Worm (Caenorhabditis elegans) whole organism, L3 larva: Measurements from ENCODE around the gene ZC15.10.
"Not testable (repeated sequence)": the region's sequence is repeated elsewhere in the genome, so short reads cannot be mapped to it uniquely, and the experiment has no call there.

ENCODE experiments used
- ZK546.5 ChIP-seq: sonication (generic microtip); optimal IDR thresholded peaks from 2 replicates; lab custom pipeline; 2017; ENCODE audit warnings: missing biosample characterization, missing genetic modification characterization
- aly-2 ChIP-seq: fragments of 150-350 bp; optimal IDR thresholded peaks from 2 replicates; lab custom pipeline; 2014; ENCODE audit warnings: missing biosample characterization, missing genetic modification characterization
- ceh-28 ChIP-seq: fragments of 150-350 bp; optimal IDR thresholded peaks from 2 replicates; lab custom pipeline; 2014; ENCODE audit warnings: missing biosample characterization, missing genetic modification reagents, missing genetic modification characterization
- ceh-82 ChIP-seq: fragments of 150-350 bp; optimal IDR thresholded peaks from 2 replicates; lab custom pipeline; 2014; ENCODE audit warnings: missing biosample characterization, missing genetic modification characterization
- daf-12 ChIP-seq: fragments of 150-350 bp; optimal IDR thresholded peaks from 2 replicates; lab custom pipeline; 2014; ENCODE audit warnings: missing biosample characterization, missing genetic modification reagents, missing genetic modification characterization
- egl-27 ChIP-seq: sonication (generic microtip); optimal IDR thresholded peaks from 4 replicates; lab custom pipeline; 2017; ENCODE audit warnings: missing biosample characterization, missing genetic modification reagents, missing genetic modification characterization
- egl-5 ChIP-seq: fragments of 150-350 bp; optimal IDR thresholded peaks from 2 replicates; lab custom pipeline; 2017; ENCODE audit warnings: missing biosample characterization, missing genetic modification reagents, missing genetic modification characterization, inconsistent platforms
- elt-2 ChIP-seq: sonication (generic microtip); optimal IDR thresholded peaks from 2 replicates; lab custom pipeline; 2016; ENCODE audit warnings: missing genetic modification reagents, mild to moderate bottlenecking, missing genetic modification characterization, missing compliant biosample characterization
- elt-3 ChIP-seq, 3 experiments: fragments of 150-350 bp in 1 of 3; sonication (generic microtip) in 2 of 3; optimal IDR thresholded peaks; 2 replicates in 2 of 3; 4 replicates in 1 of 3; lab custom pipeline; 2014 to 2017; ENCODE audit warnings: missing biosample characterization in 3 of 3, missing genetic modification characterization in 3 of 3
- eor-1 ChIP-seq, 2 experiments: fragments of 150-350 bp; optimal IDR thresholded peaks; 2 replicates each; lab custom pipeline; 2014 to 2018; ENCODE audit warnings: missing biosample characterization in 2 of 2, missing genetic modification characterization in 2 of 2
- fkh-2 ChIP-seq: fragments of 150-350 bp; optimal IDR thresholded peaks from 2 replicates; lab custom pipeline; 2014; ENCODE audit warnings: missing biosample characterization, missing genetic modification reagents, missing genetic modification characterization
- fos-1 ChIP-seq: fragments of 150-350 bp; optimal IDR thresholded peaks from 2 replicates; lab custom pipeline; 2014; ENCODE audit warnings: missing biosample characterization, missing genetic modification characterization
- hmg-11 ChIP-seq: sonication (generic microtip); optimal IDR thresholded peaks from 2 replicates; lab custom pipeline; 2016; ENCODE audit warnings: missing genetic modification characterization, missing compliant biosample characterization
- jun-1 ChIP-seq: fragments of 150-350 bp; optimal IDR thresholded peaks from 2 replicates; lab custom pipeline; 2014; ENCODE audit warnings: missing biosample characterization, missing genetic modification reagents, missing genetic modification characterization
- lin-15B ChIP-seq: fragments of 150-350 bp; optimal IDR thresholded peaks from 2 replicates; lab custom pipeline; 2014; ENCODE audit warnings: missing biosample characterization, missing genetic modification characterization
- mdl-1 ChIP-seq: fragments of 150-350 bp; optimal IDR thresholded peaks from 2 replicates; lab custom pipeline; 2014; ENCODE audit warnings: missing biosample characterization, missing genetic modification characterization
- mml-1 ChIP-seq: fragments of 150-350 bp; sonication (generic microtip); optimal IDR thresholded peaks from 3 replicates; lab custom pipeline; 2014; ENCODE audit warnings: missing biosample characterization, missing genetic modification characterization
- nfya-1 ChIP-seq: sonication (generic microtip); optimal IDR thresholded peaks from 2 replicates; lab custom pipeline; 2017; ENCODE audit warnings: missing genetic modification characterization, mild to moderate bottlenecking, missing compliant biosample characterization, antibody characterized with exemption, moderate library complexity; ENCODE audit not compliant: insufficient read depth
- nhr-11 ChIP-seq: fragments of 150-350 bp; optimal IDR thresholded peaks from 2 replicates; lab custom pipeline; 2014; ENCODE audit warnings: missing biosample characterization, missing genetic modification characterization
- nhr-23 ChIP-seq: fragments of 150-350 bp; optimal IDR thresholded peaks from 2 replicates; lab custom pipeline; 2014; ENCODE audit warnings: missing biosample characterization, missing genetic modification reagents, missing genetic modification characterization
- nhr-237 ChIP-seq: fragments of 150-350 bp; optimal IDR thresholded peaks from 2 replicates; lab custom pipeline; 2014; ENCODE audit warnings: missing biosample characterization, missing genetic modification characterization
- nhr-25 ChIP-seq: sonication (generic microtip); optimal IDR thresholded peaks from 2 replicates; lab custom pipeline; 2017; ENCODE audit warnings: missing biosample characterization, missing genetic modification characterization
- nhr-67 ChIP-seq: fragments of 150-350 bp; optimal IDR thresholded peaks from 2 replicates; lab custom pipeline; 2014; ENCODE audit warnings: missing biosample characterization, missing genetic modification characterization
- nhr-76 ChIP-seq: fragments of 150-350 bp; sonication (generic microtip); optimal IDR thresholded peaks from 5 replicates; lab custom pipeline; 2014; ENCODE audit warnings: missing biosample characterization, missing genetic modification characterization
- nhr-77 ChIP-seq: fragments of 150-350 bp; optimal IDR thresholded peaks from 2 replicates; lab custom pipeline; 2014; ENCODE audit warnings: missing biosample characterization, missing genetic modification characterization
- pha-4 ChIP-seq: fragments of 150-350 bp; optimal IDR thresholded peaks from 2 replicates; lab custom pipeline; 2014; ENCODE audit warnings: missing biosample characterization, missing genetic modification reagents, missing genetic modification characterization
- pqm-1 ChIP-seq: fragments of 150-350 bp; optimal IDR thresholded peaks from 2 replicates; lab custom pipeline; 2017; ENCODE audit warnings: missing biosample characterization, missing genetic modification characterization, inconsistent platforms
- skn-1 ChIP-seq: fragments of 150-350 bp; optimal IDR thresholded peaks from 2 replicates; lab custom pipeline; 2014; ENCODE audit warnings: missing biosample characterization, missing genetic modification characterization
- unc-62 ChIP-seq: fragments of 150-350 bp; sonication (generic microtip); optimal IDR thresholded peaks from 4 replicates; lab custom pipeline; 2014; ENCODE audit warnings: missing biosample characterization, missing genetic modification reagents, missing genetic modification characterization
- zag-1 ChIP-seq: fragments of 150-350 bp; optimal IDR thresholded peaks from 2 replicates; lab custom pipeline; 2014; ENCODE audit warnings: missing biosample characterization, missing genetic modification characterization
- ztf-11 ChIP-seq: fragments of 150-350 bp; optimal IDR thresholded peaks from 2 replicates; lab custom pipeline; 2014; ENCODE audit warnings: missing biosample characterization, missing genetic modification characterization

Gene ZC15.10

DNA sequence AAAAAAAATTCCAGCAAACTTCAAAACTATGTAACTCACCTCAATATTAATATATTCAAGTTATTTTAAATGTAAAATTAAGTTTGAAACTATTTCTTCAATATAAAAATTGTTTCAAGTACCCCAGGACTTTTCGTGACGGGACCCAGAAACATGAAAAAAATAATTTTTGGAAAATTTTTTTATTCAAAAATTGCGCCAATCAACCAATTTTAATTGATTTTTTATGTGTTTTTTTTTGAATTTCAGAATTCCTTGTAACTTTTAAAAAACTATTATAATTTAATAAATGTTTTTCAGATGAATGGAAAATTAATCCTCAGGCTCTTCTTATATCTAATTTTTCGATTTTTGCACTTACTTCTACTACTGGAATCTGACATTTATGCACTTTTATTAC is 12.9 kb upstream of the ZC15.10 start, which contains the start of gene ZC15.5:
ZC15.5 (plus strand) TSS at position 301 of the 400 bp plus-strand sequence.
- no peak for TF ChIP-seq unc-62

DNA sequence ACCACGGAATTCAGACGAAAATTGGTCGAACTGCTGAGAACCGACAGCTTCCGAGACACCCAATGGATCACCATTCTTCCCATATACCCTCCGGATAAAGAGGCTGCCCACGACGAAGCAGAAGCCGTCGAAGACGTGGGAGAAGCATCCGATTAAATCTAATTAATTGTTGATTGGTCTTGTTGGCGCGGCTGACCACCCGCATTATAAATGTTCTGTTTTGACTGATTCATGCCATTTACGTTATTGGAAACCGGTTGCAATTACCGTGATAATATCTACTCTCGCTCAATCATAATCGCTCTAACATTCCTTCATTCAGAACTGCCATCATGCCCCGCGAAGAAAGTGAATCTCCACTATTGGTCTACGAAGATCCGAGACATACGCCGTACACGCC is 7.2 kb upstream of the ZC15.10 start, which contains the start of gene ZC15.3:
ZC15.3 (plus strand) TSS at position 301 of the 400 bp plus-strand sequence.
- TF ChIP-seq elt-2, nhr-76, egl-5 (tag; lab: Kevin White, UChicago): not testable (repeated sequence)

DNA sequence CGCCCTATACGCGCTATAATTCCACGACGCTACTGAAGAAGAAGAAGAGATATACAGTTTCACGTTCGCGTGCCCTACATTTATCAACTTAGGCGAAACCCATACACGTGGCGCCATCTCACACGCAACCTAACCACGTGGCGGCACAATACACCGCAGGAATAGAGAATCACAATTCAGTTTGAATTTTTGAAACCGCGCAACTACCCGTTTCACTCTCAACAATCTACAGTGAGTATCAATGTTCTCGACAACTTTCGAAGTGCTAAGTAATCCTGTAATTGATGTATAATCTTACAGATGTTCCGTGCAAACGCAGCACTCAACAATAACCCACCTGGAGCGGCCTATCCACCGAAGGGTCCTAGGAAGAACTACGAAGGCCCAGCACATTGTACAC is 4.7 kb upstream of the ZC15.10 start, which contains the start of gene ZC15.1:
ZC15.1 (plus strand) TSS at position 301 of the 400 bp plus-strand sequence.
- TF ChIP-seq ceh-28 (tag; lab: Kevin White, UChicago) (no peak), fkh-2 (no peak), jun-1 (tag; lab: Kevin White, UChicago) (no peak), daf-12 (tag; lab: Kevin White, UChicago) (no peak), zag-1 (tag; lab: Kevin White, UChicago) (no peak), ceh-82 (tag; lab: Kevin White, UChicago) (no peak), nhr-237 (tag; lab: Kevin White, UChicago) (no peak), ZK546.5 (tag; lab: Kevin White, UChicago) (no peak), ztf-11 (tag; lab: Kevin White, UChicago) (no peak), nhr-67 (tag; lab: Kevin White, UChicago) (no peak), nhr-25 (tag; lab: Kevin White, UChicago) (no peak), pqm-1 (no peak), elt-2 (tag; lab: Kevin White, UChicago) (no peak), fos-1 (tag; lab: Kevin White, UChicago) (no peak), pha-4 (tag; lab: Kevin White, UChicago) (no peak), nhr-77 (tag; lab: Kevin White, UChicago) (no peak), egl-5 (tag; lab: Kevin White, UChicago) (no peak)

DNA sequence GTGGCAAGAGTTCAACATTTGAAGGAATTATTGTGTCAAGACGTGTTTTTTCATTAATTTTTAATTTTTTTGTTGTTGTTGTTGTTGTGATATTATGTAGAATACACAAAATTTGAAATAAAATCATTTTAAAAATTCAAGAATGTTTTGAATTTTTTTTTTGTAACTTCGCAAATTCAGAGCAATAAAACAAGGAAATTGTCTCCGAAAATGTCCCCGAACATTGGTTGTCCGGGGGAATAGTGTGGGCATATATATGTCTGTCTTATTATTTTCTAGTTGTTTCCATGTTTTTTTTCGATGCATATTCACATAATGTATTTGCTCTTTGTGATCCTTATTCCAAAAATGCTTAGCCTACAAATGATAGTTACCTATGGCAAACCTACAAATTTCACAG is 983 bp downstream of the ZC15.10 start, which contains the start of gene clec-262:
clec-262 (plus strand) TSS at position 301 of the 400 bp plus-strand sequence.
- no peak for TF ChIP-seq lin-15B (tag; lab: Kevin White, UChicago)
- no peak for TF ChIP-seq nfya-1 (tag; lab: Kevin White, UChicago)
- no peak for TF ChIP-seq eor-1 (tag; optimal IDR thresholded peaks at IDR 0.05; lab: Kevin White, UChicago)
- no peak for TF ChIP-seq skn-1
- TF ChIP-seq unc-62: no peak
- TF ChIP-seq nhr-11 (tag; lab: Kevin White, UChicago): no peak
- TF ChIP-seq aly-2 (tag; lab: Kevin White, UChicago): no peak
- TF ChIP-seq zag-1 (tag; lab: Kevin White, UChicago): no peak
- TF ChIP-seq fos-1 (tag; lab: Kevin White, UChicago): no peak
- no peak for TF ChIP-seq nhr-237 (tag; lab: Kevin White, UChicago)
- no peak for TF ChIP-seq ceh-82 (tag; lab: Kevin White, UChicago)

DNA sequence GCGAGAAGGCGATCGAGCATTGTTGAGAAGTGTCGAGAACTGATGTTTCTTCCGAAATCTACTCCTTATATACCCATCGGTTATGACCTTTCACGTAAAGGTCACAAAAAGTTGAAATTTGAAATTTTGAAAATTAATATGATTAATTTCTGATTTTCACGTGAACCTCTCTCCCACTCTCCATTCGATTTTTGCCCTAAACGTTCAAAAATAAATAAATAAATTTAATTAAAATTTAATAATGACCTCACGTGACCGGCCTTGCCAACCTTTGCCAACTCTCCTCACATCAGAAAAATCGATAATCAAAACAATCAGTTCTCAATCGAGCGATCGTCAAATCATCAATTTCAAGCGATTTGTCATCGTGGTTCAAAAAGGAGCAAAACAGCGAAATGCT is 6.9 kb downstream of the ZC15.10 start, which contains the start of gene Y113G7C.1:
Y113G7C.1 (plus strand) TSS at position 301 of the 400 bp plus-strand sequence.
- no peak for TF ChIP-seq daf-12 (tag; lab: Kevin White, UChicago)
- no peak for TF ChIP-seq hmg-11 (tag; lab: Kevin White, UChicago)
- no peak for TF ChIP-seq mdl-1 (tag; lab: Kevin White, UChicago)
- no peak for TF ChIP-seq mml-1
- TF ChIP-seq zag-1 (tag; lab: Kevin White, UChicago): no peak
- no peak for TF ChIP-seq elt-2 (tag; lab: Kevin White, UChicago)

DNA sequence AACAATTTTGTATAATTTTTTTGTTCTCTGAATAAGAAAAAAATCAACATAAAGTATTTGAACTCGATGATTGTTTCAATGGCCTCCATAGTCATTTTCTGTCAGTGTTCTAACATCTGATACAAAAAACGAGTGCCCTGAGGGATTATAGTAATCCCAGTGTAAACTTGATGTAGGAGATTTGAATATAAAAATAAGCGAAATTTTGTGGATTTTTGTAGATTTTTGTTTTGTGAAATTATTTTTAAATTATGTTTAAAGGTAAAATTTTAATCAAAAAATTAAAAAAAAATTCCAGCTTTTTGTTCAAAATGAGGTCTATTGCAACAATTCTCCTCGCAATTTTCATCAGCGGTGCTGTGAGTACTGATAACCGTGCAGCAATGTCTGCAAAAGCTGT is 14.9 kb downstream of the ZC15.10 start, which contains the start of gene Y38H6A.1:
Y38H6A.1 (plus strand) TSS at position 301 of the 400 bp plus-strand sequence.
- TF ChIP-seq nhr-76 (tag; lab: Kevin White, UChicago): no peak
- no peak for TF ChIP-seq pqm-1
- TF ChIP-seq zag-1 (tag; lab: Kevin White, UChicago): no peak
- TF ChIP-seq nhr-25 (tag; lab: Kevin White, UChicago): no peak
- TF ChIP-seq eor-1 (tag; optimal IDR thresholded peaks at IDR 0.05; lab: Kevin White, UChicago): no peak
- no peak for TF ChIP-seq hmg-11 (tag; lab: Kevin White, UChicago)
- TF ChIP-seq elt-3 (tag; optimal IDR thresholded peaks at IDR 0.05; lab: Kevin White, UChicago): no peak
- no peak for TF ChIP-seq fos-1 (tag; lab: Kevin White, UChicago)
- no peak for TF ChIP-seq egl-27 (tag; lab: Kevin White, UChicago)
- TF ChIP-seq nhr-23 (tag; lab: Kevin White, UChicago): no peak
